Worm (Caenorhabditis elegans): Measurements from ENCODE around the gene cyp-14A2.

cyp-14A2 gene

DNA sequence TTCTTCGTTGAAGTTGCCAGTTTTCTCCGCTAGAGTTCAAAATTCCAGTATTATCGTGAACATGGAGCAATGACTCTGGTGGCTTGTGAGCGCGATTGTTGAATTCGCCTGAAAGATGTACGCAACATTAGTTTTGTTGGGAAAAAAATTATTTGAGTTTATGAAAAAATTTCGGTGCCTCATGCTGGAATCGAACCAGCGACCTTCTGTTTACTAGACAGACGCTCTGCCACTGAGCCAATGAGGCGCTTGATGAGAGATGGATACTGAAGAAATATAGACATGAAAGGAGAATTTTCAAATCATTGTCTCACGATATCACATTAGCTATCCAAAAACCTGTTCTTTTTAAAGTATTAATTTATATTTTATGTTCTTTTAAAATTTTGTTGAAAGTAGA, 14.0 kb upstream of the cyp-14A2 start:
- no peak for TF ChIP-seq ztf-29 (GFP tag; IDR thresholded peaks at IDR 0.05)
- no peak for TF ChIP-seq med-1 (GFP tag; optimal IDR thresholded peaks at IDR 0.05; ENCODE audit: insufficient read depth)
- peak; percentile 53; the same call in 1 of the 2 replicates for TF ChIP-seq flt-1 (GFP tag; IDR thresholded peaks at IDR 0.05)
- TF ChIP-seq ref-1 (GFP tag; conservative IDR thresholded peaks at IDR 0.05), result no peak

ce11 chrX:13278876-13279275, 9.4 kb upstream of the cyp-14A2 start, which contains the start of gene phf-33:
TSS of gene phf-33 (minus strand) at chrX:13278976.
- no peak for TF ChIP-seq med-1 (GFP tag; optimal IDR thresholded peaks at IDR 0.05; ENCODE audit: insufficient read depth)
- TF ChIP-seq ztf-29 (GFP tag; IDR thresholded peaks at IDR 0.05), result no peak
- no peak for TF ChIP-seq cog-1 (tag; optimal IDR thresholded peaks at IDR 0.05)
- no peak for TF ChIP-seq tab-1 (GFP tag; IDR thresholded peaks at IDR 0.05)
- TF ChIP-seq ref-1 (GFP tag; conservative IDR thresholded peaks at IDR 0.05), result no peak
- no peak for TF ChIP-seq ztf-23 (GFP tag; IDR thresholded peaks at IDR 0.05)
- TF ChIP-seq T22C8.4 (GFP tag; IDR thresholded peaks at IDR 0.05), result no peak
- TF ChIP-seq klf-2 (GFP tag; conservative IDR thresholded peaks at IDR 0.05), result no peak
- no peak for TF ChIP-seq flt-1 (GFP tag; IDR thresholded peaks at IDR 0.05)

ce11 chrX:13274102-13274501, 4.6 kb upstream of the cyp-14A2 start, which contains the start of gene cyp-14A3:
TSS of gene cyp-14A3 (minus strand) at chrX:13274202.
- TF ChIP-seq med-1 (GFP tag; optimal IDR thresholded peaks at IDR 0.05; ENCODE audit: insufficient read depth) (no peak), cog-1 (tag; optimal IDR thresholded peaks at IDR 0.05) (no peak), T22C8.4 (GFP tag; IDR thresholded peaks at IDR 0.05) (no peak), ref-1 (GFP tag; conservative IDR thresholded peaks at IDR 0.05) (no peak), flt-1 (GFP tag; IDR thresholded peaks at IDR 0.05) (no peak), ztf-23 (GFP tag; IDR thresholded peaks at IDR 0.05) (no peak), klf-2 (GFP tag; conservative IDR thresholded peaks at IDR 0.05) (no peak), tab-1 (GFP tag; IDR thresholded peaks at IDR 0.05) (no peak), ztf-29 (GFP tag; IDR thresholded peaks at IDR 0.05) (no peak)

DNA sequence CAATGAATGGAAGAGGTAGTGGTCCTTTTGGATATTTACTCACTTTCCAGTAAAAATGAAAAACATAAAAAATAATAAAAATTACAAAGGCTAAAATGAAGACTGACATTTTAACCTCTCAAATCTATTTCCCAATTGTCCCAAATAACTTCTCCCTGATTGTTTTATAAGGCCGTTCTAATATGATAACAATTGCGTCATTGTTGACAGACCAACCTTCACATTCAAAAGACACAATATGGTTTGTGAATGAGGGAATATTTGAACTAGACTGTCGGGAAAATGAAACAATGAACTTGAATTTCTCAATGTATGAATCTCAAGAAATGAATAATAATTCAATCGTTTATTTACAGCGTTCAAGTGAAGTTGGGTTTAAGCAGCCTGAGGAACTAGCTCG, 2.3 kb downstream of the cyp-14A2 start, which contains the start of gene cyp-14A1:
TSS of gene cyp-14A1 (minus strand) at position 126 of the 400 bp plus-strand sequence.
- no peak for TF ChIP-seq flt-1 (GFP tag; IDR thresholded peaks at IDR 0.05)

- TF ChIP-seq cog-1 (tag; optimal IDR thresholded peaks at IDR 0.05), result peak; percentile 44
- peak; percentile 88 for TF ChIP-seq ztf-29 (GFP tag; IDR thresholded peaks at IDR 0.05)
- peak; percentile 90 for TF ChIP-seq klf-2 (GFP tag; conservative IDR thresholded peaks at IDR 0.05)
- peak; percentile 94 for TF ChIP-seq ztf-23 (GFP tag; IDR thresholded peaks at IDR 0.05)
- peak; percentile 89 for TF ChIP-seq T22C8.4 (GFP tag; IDR thresholded peaks at IDR 0.05)
- peak; percentile 28 for TF ChIP-seq med-1 (GFP tag; optimal IDR thresholded peaks at IDR 0.05; ENCODE audit: insufficient read depth)
- TF ChIP-seq ref-1 (GFP tag; conservative IDR thresholded peaks at IDR 0.05), result peak; percentile 77
- peak; percentile 92 for TF ChIP-seq tab-1 (GFP tag; IDR thresholded peaks at IDR 0.05)
- TF ChIP-seq flt-1 (GFP tag; IDR thresholded peaks at IDR 0.05), result peak; percentile 92
Observed at ce11 chrX:13264550-13264949, 4.9 kb downstream of the cyp-14A2 start.

- TF ChIP-seq med-1 (GFP tag; optimal IDR thresholded peaks at IDR 0.05; ENCODE audit: insufficient read depth) (no peak), klf-2 (GFP tag; conservative IDR thresholded peaks at IDR 0.05) (no peak), ref-1 (GFP tag; conservative IDR thresholded peaks at IDR 0.05) (no peak), flt-1 (GFP tag; IDR thresholded peaks at IDR 0.05) (no peak), ztf-23 (GFP tag; IDR thresholded peaks at IDR 0.05) (no peak), ztf-29 (GFP tag; IDR thresholded peaks at IDR 0.05) (no peak), cog-1 (tag; optimal IDR thresholded peaks at IDR 0.05) (no peak)
Observed at ce11 chrX:13262195-13262594, 7.3 kb downstream of the cyp-14A2 start, which contains the start of gene K09A11.1. TSS of gene K09A11.1 (plus strand) at chrX:13262495.

- no peak for TF ChIP-seq cog-1 (tag; optimal IDR thresholded peaks at IDR 0.05)
Observed at ce11 chrX:13257577-13257976, 11.9 kb downstream of the cyp-14A2 start, which contains the start of gene K08H2.10. TSS of gene K08H2.10 (plus strand) at chrX:13257806.

DNA sequence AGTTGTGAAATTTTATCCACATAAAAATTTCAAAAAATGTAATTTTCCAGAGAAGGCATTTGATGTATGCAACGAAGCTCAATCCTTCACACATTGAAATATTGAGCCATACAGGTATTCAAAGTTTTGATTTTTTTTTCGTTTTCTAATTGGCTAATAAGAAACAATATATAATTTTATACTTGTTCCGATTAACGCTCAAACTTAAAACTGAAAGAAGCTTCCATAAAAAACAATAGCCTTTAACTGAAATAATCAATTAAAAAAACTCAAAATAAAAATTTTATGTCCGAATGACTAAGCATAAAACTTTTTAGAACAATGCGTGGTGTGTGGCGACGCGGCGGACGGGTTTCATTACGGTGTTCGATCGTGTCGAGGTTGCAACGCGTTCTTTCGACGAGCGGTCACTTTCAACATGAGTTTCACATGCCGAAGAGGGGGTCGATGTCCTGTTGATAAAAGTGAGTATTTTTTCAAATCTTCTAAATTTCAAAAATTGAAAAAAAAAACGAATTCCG, 17.5 kb downstream of the cyp-14A2 start, which contains the start of gene nhr-32:
TSS of gene nhr-32 (plus strand) at position 51 of the 521 bp plus-strand sequence.
- no peak for TF ChIP-seq klf-2 (GFP tag; conservative IDR thresholded peaks at IDR 0.05)
- TF ChIP-seq tab-1 (GFP tag; IDR thresholded peaks at IDR 0.05), result no peak
- no peak for TF ChIP-seq ztf-23 (GFP tag; IDR thresholded peaks at IDR 0.05)
- TF ChIP-seq med-1 (GFP tag; optimal IDR thresholded peaks at IDR 0.05; ENCODE audit: insufficient read depth), result no peak
- TF ChIP-seq cog-1 (tag; optimal IDR thresholded peaks at IDR 0.05), result no peak
- no peak for TF ChIP-seq ztf-29 (GFP tag; IDR thresholded peaks at IDR 0.05)

DNA sequence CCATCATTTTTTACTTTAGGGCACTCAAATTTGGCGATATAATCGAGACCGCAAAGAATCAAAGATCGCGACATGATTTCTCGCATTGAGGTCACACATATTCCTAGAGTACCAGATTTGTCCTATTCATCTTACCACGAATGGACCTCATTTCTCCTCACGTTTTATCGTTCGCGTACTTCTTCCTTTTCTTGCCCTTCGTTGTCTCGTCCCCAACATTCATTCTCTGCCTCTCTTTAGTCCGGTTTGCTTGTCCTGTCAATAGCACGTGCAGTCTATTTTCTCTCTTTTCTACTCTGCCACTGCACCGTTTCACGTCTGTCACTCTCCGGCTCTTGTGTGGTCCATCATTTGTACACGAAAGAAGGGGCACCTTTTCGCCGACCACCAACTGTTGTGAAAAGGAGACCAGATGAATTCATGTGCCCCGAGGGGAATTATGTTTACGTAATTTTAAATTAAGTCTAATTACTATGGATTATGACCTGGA, 18.1 kb downstream of the cyp-14A2 start:
- TF ChIP-seq cog-1 (tag; optimal IDR thresholded peaks at IDR 0.05), result peak; percentile 30
- no peak for TF ChIP-seq ztf-23 (GFP tag; IDR thresholded peaks at IDR 0.05)
- 0 out of 2 replicates have a peak, but pooled peaks have one; percentile 51 for TF ChIP-seq flt-1 (GFP tag; IDR thresholded peaks at IDR 0.05)

DNA sequence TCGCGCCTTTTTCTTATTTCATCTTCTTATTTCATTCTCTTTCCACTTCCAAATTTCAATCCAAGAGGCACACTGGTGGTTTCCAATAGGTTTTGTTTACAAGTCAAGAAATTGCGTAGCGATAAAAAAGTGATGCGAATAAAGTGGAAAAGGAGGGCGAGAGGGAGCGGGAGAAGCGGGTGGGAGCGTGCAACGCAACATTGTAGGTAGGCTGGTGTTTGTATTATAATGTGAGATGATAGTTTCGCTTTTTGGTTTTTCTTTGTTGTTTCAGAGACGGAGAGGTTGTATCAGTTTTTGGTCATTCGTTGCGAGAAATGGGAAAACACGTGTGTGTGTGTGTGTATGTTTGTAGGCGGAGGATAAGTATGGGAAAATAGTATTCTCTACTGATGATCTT, 19.3 kb downstream of the cyp-14A2 start:
- TF ChIP-seq med-1 (GFP tag; optimal IDR thresholded peaks at IDR 0.05; ENCODE audit: insufficient read depth), result no peak
- no peak for TF ChIP-seq ztf-23 (GFP tag; IDR thresholded peaks at IDR 0.05)
- no peak for TF ChIP-seq T22C8.4 (GFP tag; IDR thresholded peaks at IDR 0.05)
- no peak for TF ChIP-seq ztf-29 (GFP tag; IDR thresholded peaks at IDR 0.05)
- TF ChIP-seq flt-1 (GFP tag; IDR thresholded peaks at IDR 0.05), result no peak
- TF ChIP-seq ref-1 (GFP tag; conservative IDR thresholded peaks at IDR 0.05), result no peak
- no peak for TF ChIP-seq cog-1 (tag; optimal IDR thresholded peaks at IDR 0.05)
- TF ChIP-seq klf-2 (GFP tag; conservative IDR thresholded peaks at IDR 0.05), result no peak
- no peak for TF ChIP-seq tab-1 (GFP tag; IDR thresholded peaks at IDR 0.05)

Measured in whole organism, midembryonic.